Worm (Caenorhabditis elegans): ENCODE measurements around the gene srlf-1.

- TF ChIP-seq unc-62 (GFP tag; optimal IDR thresholded peaks at IDR 0.05) (no peak), sptf-2 (GFP tag; optimal IDR thresholded peaks at IDR 0.05) (no peak), aptf-2 (GFP tag; conservative IDR thresholded peaks at IDR 0.05) (no peak), snpc-4 (GFP tag; optimal IDR thresholded peaks at IDR 0.05) (no peak), snpc-4 (tag; optimal IDR thresholded peaks at IDR 0.05) (no peak), ets-4 (GFP tag; optimal IDR thresholded peaks at IDR 0.05) (peak; percentile 14), B0019.2 (GFP tag; conservative IDR thresholded peaks at IDR 0.05) (no peak), F39B2.1 (GFP tag; IDR thresholded peaks at IDR 0.05) (no peak), F33H1.4 (GFP tag; IDR thresholded peaks at IDR 0.05) (no peak)
Observed at ce11 chrII:7776715-7777114, 13.7 kb upstream of the srlf-1 start.
